Worm (Caenorhabditis elegans): ENCODE data around the gene str-27.

The str-27 gene

ce11 chrV:15716679-15717078, 18.9 kb downstream of the str-27 start, which contains the start of gene Y6E2A.4:
Gene Y6E2A.4, minus strand, starts transcription at chrV:15716779.
- no peak for TF ChIP-seq hif-1 (tag; optimal IDR thresholded peaks at IDR 0.05)
- TF ChIP-seq nhr-28 (tag; optimal IDR thresholded peaks at IDR 0.05) = no peak
- no peak for TF ChIP-seq mdt-29 (GFP tag; IDR thresholded peaks at IDR 0.05)
- no peak for TF ChIP-seq nhr-6 (tag; optimal IDR thresholded peaks at IDR 0.05)
- no peak for TF ChIP-seq nhr-25 (tag; optimal IDR thresholded peaks at IDR 0.05; ENCODE audit: borderline replicate concordance, insufficient read depth)
- no peak for TF ChIP-seq vab-7 (GFP tag; IDR thresholded peaks at IDR 0.05)
- no peak for TF ChIP-seq daf-8 (GFP tag; IDR thresholded peaks at IDR 0.05)
- TF ChIP-seq dmd-6 (GFP tag; IDR thresholded peaks at IDR 0.05) = no peak
- TF ChIP-seq fkh-10 (GFP tag; optimal IDR thresholded peaks at IDR 0.05) = no peak
- TF ChIP-seq ceh-32 (tag; optimal IDR thresholded peaks at IDR 0.05; ENCODE audit: poor library complexity) = no peak
- no peak for TF ChIP-seq aly-2 (tag; optimal IDR thresholded peaks at IDR 0.05)
- no peak for TF ChIP-seq T26A8.4 (GFP tag; IDR thresholded peaks at IDR 0.05)
- TF ChIP-seq ceh-28 (tag; optimal IDR thresholded peaks at IDR 0.05) = no peak
- no peak for TF ChIP-seq tag-97 (GFP tag; IDR thresholded peaks at IDR 0.05)

ce11 chrV:15715636-15716035, 20.0 kb downstream of the str-27 start:
- TF ChIP-seq vab-7 (GFP tag; IDR thresholded peaks at IDR 0.05) (no peak), ZK337.2 (GFP tag; IDR thresholded peaks at IDR 0.05) (no peak), mdl-1 (tag; optimal IDR thresholded peaks at IDR 0.05) (peak in 1 of 2 experiments; percentile 11), daf-16 (GFP tag; optimal IDR thresholded peaks at IDR 0.05) (peak in 1 of 2 experiments; percentile 83), daf-16 (tag; optimal IDR thresholded peaks at IDR 0.05) (peak; percentile 94), dve-1 (tag; optimal IDR thresholded peaks at IDR 0.05; ENCODE audit: insufficient read depth) (peak; percentile 27), unc-62 (GFP tag; optimal IDR thresholded peaks at IDR 0.05 in 1 of 2) (peak in 1 of 2 experiments; percentile 54), unc-62 (tag; optimal IDR thresholded peaks at IDR 0.05) (no peak), fkh-10 (GFP tag; optimal IDR thresholded peaks at IDR 0.05) (no peak)

ce11 chrV:15712385-15712784, 23.2 kb downstream of the str-27 start:
- TF ChIP-seq hlh-30 (tag; optimal IDR thresholded peaks at IDR 0.05; ENCODE audit: insufficient read depth) = peak; percentile 39
- TF ChIP-seq nhr-111 (GFP tag; optimal IDR thresholded peaks at IDR 0.05) = no peak
- TF ChIP-seq daf-12 (tag; optimal IDR thresholded peaks at IDR 0.05) = no peak
- no peak for TF ChIP-seq F37D6.2 (tag; optimal IDR thresholded peaks at IDR 0.05)
- TF ChIP-seq lin-29 (GFP tag; IDR thresholded peaks at IDR 0.05) = no peak
- TF ChIP-seq egl-43 (GFP tag; IDR thresholded peaks at IDR 0.05) = no peak
- TF ChIP-seq dve-1 (tag; optimal IDR thresholded peaks at IDR 0.05; ENCODE audit: insufficient read depth) = peak; percentile 66
- no peak for TF ChIP-seq skn-1 (tag; optimal IDR thresholded peaks at IDR 0.05)
- TF ChIP-seq lin-1 (GFP tag; IDR thresholded peaks at IDR 0.05) = no peak
- no peak for TF ChIP-seq daf-16 (GFP tag; optimal IDR thresholded peaks at IDR 0.05)
- TF ChIP-seq daf-16 (tag; optimal IDR thresholded peaks at IDR 0.05) = peak; percentile 84

- TF ChIP-seq ztf-7 (tag; optimal IDR thresholded peaks at IDR 0.05) (no peak), nhr-10 (tag; optimal IDR thresholded peaks at IDR 0.05) (no peak), aha-1 (tag) (no peak), lim-7 (GFP tag; IDR thresholded peaks at IDR 0.05) (no peak), cey-2 (tag; optimal IDR thresholded peaks at IDR 0.05; ENCODE audit: borderline replicate concordance, insufficient read depth) (no peak), gei-8 (GFP tag; optimal IDR thresholded peaks at IDR 0.05) (no peak), saeg-2 (GFP tag; IDR thresholded peaks at IDR 0.05) (no peak), aly-2 (tag; optimal IDR thresholded peaks at IDR 0.05) (no peak), T20F7.1 (GFP tag; optimal IDR thresholded peaks at IDR 0.05) (no peak), jun-1 (tag; optimal IDR thresholded peaks at IDR 0.05) (no peak)
Measured at ce11 chrV:15711898-15712297, 23.7 kb downstream of the str-27 start, which contains the start of gene str-101. Gene str-101, minus strand, starts transcription at chrV:15711998.
